Worm (Caenorhabditis elegans) whole organism, L4/young adult: ENCODE data around the gene srz-100.

Source experiments
- W03F9.2 ChIP-seq: fragments of 150-350 bp; optimal IDR thresholded peaks from 2 replicates; lab custom pipeline; 2014; ENCODE audit warnings: missing biosample characterization, missing genetic modification characterization
- dao-5 ChIP-seq: sonication (generic microtip); optimal IDR thresholded peaks from 2 replicates; lab custom pipeline; 2016; ENCODE audit warnings: missing genotype, missing genetic modification characterization, moderate library complexity, missing compliant biosample characterization
- him-1 ChIP-seq: sonication (generic microtip); optimal IDR thresholded peaks from 2 replicates; lab custom pipeline; 2016; ENCODE audit warnings: missing genotype, missing genetic modification reagents, missing genetic modification characterization, missing compliant biosample characterization

Gene srz-100

DNA sequence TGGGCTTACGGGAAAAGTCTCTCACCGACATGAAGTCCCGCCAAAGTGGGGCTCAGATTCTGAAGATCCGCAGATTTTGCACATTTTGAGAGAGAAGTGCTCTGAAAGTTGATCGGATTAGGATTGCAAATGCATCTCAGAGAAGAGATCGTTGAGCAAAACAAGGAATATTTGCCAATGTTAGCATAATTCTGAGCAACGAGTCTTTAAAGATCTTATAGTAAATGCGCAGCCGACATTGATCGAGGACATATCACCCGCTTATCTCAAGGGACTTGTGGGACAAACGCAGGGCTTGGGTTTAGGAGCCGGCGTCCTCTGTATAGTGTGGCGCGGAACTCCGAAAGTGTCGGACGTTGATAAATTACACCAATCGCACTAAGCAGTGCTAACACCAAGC is 8.0 kb upstream of the srz-100 start, which contains the start of gene nhr-112:
nhr-112 (minus strand) TSS at position 101 of the 400 bp plus-strand sequence.
- no peak for TF ChIP-seq him-1 (tag; lab: Kevin White, UChicago)

DNA sequence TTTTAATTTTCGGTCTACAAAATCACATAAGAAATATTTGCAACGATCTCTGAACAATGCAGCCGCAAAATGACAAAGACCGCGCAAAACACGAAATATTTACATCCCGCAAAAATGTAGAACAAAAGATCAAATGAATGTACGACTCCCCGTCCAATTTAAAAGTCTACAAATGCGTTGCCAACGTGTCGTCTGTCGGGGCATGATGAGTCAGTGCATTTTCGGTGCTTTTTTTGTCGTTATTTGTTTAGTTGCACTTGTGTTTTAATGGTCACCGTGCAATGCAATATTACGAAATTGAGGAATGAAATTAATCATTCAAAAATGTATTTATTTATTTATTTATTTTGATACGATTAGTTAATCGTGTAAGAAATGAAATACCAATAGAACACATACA is 7.1 kb upstream of the srz-100 start:
- TF ChIP-seq W03F9.2 = no peak
- no peak for TF ChIP-seq him-1 (tag; lab: Kevin White, UChicago)
- TF ChIP-seq dao-5 (tag; lab: Kevin White, UChicago) = no peak

DNA sequence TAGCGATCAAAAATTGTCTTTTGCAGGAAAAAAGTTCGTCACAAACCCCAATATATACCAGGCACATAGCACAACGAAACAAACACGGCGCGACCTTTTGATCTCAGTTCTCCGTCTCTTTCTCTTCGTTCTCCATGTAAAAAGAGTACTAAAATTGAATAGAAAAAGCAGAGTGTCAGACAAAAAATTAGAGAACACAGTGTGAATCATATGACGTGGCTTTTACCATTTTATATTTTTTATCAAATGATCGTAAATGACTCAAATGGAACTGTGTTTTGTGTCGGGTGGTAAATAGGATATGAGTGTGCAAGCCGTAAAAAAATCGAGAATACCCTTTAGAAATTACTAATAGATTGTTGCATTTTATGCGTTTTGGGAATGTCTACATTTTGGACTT is 5.7 kb upstream of the srz-100 start:
- no peak for TF ChIP-seq him-1 (tag; lab: Kevin White, UChicago)
- TF ChIP-seq W03F9.2 = peak; percentile 47

DNA sequence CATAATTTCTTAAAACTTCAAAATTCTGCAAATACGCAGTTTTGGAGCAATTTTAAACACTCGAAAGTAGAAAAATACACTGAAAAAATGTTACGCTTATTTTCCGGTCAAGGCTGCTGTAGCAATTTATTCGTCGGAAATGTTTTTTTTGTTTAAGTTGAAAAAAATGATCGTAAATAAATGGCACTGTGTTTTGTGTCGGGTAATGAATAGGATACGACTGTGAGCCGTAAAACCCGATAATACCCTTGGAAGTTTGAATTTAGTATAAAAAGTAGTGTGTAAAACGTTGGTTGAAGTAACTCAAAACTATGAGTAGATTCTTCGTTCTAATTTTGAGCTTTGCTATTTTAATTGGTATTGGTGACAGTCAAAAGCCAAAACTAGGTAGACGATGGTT is 4.8 kb upstream of the srz-100 start, which contains the start of gene T25E12.14:
T25E12.14 (plus strand) TSS at position 301 of the 400 bp plus-strand sequence.
- no peak for TF ChIP-seq dao-5 (tag; lab: Kevin White, UChicago)

DNA sequence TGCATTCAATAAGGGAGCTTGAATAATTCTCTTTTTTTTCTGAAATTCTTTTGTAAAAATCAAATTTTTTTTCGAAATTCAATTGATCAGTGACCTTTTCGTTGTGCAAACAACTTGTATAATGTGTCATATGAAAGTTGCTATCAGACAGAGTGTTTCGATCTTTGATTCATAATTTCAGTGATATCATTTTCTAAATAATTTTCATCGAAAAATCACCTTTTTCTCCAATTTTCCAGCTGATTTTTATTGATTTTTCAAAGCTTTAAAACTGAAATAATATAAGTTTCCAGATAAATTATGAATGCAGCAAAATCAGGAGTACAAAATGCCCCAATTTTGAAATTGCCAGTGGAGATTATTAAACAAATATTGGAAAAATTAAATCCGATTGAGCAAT is 3.3 kb upstream of the srz-100 start, which contains the start of gene fbxa-127:
fbxa-127 (plus strand) TSS at position 301 of the 400 bp plus-strand sequence.
- TF ChIP-seq dao-5 (tag; lab: Kevin White, UChicago) (no peak), him-1 (tag; lab: Kevin White, UChicago) (no peak), W03F9.2 (no peak)

DNA sequence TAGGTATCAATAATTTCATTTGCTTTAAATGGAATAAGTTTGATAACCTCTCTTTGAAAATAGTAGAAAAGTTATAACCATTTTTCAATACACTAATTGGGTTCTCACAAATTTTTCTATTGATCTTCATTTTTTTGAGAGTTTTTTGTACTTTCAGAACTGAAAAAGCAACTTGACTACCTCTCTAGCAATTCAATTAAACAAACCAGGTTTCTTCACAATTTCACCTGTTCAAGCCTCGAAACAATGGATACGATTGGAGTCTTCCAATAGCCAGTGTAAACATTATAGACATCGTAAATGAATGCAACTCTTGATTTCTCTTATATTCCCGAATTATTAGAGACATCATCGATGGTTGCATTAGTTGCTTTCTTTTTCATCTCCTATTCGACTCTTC is 1.7 kb upstream of the srz-100 start, which contains the start of gene srz-99:
srz-99 (plus strand) TSS at position 301 of the 400 bp plus-strand sequence.
- no peak for TF ChIP-seq dao-5 (tag; lab: Kevin White, UChicago)
- TF ChIP-seq W03F9.2 = no peak
- TF ChIP-seq him-1 (tag; lab: Kevin White, UChicago) = no peak

DNA sequence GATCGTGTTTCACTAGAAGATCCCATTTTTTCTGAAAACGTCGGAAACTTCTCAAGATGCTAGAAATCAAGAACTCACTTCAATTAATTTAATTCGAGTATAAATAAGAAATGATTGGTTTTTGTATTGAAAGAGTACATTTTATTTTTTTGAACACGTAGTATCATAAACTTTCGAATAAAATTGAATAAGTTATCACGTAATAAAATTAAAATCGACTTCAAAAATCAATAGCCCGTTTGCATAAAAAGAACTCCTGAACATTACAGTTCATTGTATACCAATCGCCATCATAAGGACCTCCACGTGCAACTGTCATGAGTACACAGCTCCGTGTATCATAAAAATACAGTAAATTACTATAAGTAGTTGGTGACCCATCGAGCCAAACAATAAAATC is 2.0 kb downstream of the srz-100 start, which contains the start of gene T25E12.16:
T25E12.16 (minus strand) TSS at position 101 of the 400 bp plus-strand sequence.
- TF ChIP-seq W03F9.2 = no peak
- TF ChIP-seq him-1 (tag; lab: Kevin White, UChicago) = no peak
- no peak for TF ChIP-seq dao-5 (tag; lab: Kevin White, UChicago)

DNA sequence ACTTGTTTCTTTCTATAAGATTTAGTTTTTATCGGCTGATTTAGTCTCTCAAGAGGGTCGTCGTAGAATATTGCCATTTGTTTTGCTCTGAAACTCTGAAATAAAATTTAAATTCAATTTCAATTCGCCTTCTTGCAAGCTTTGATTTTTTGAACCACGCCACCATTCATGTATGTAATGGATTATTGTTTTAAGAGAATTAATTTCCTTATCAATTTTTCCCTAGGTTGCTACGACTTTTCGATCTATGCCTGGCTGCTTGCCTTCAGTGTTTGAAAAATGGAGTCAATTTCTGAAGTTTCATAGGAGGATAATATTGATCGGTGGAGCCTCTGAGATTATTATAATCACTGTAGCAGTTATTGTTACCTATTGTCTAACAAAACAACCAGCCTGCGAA is 3.8 kb downstream of the srz-100 start, which contains the start of the genes clec-38 and clec-34:
clec-38 (minus strand) TSS at position 101 of the 400 bp plus-strand sequence.
clec-34 (plus strand) TSS at position 248 of the 400 bp plus-strand sequence.
- TF ChIP-seq W03F9.2 (no peak), him-1 (tag; lab: Kevin White, UChicago) (no peak), dao-5 (tag; lab: Kevin White, UChicago) (no peak)

DNA sequence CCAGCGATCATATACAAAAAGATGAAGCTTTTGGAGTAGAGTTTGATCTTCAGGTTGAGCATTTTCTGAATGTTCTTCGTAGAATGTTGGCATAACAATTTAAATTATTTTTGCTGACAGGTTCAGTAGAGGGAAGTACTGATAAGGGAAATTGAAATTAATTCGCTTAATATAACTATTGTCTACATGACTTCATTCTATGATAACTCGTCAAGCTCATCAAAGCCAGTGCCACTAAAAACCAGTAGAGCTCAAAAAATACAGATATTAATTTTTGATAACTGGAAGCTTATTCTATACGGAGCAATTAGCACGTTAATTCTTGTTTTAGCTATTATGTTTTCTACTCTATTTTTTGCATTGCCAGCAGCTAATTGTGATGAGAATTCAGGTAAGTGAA is 7.4 kb downstream of the srz-100 start, which contains the start of the genes clec-29 and clec-39:
clec-29 (minus strand) TSS at position 101 of the 400 bp plus-strand sequence.
clec-39 (plus strand) TSS at position 169 of the 400 bp plus-strand sequence.
- TF ChIP-seq W03F9.2 (no peak), him-1 (tag; lab: Kevin White, UChicago) (no peak), dao-5 (tag; lab: Kevin White, UChicago) (no peak)

DNA sequence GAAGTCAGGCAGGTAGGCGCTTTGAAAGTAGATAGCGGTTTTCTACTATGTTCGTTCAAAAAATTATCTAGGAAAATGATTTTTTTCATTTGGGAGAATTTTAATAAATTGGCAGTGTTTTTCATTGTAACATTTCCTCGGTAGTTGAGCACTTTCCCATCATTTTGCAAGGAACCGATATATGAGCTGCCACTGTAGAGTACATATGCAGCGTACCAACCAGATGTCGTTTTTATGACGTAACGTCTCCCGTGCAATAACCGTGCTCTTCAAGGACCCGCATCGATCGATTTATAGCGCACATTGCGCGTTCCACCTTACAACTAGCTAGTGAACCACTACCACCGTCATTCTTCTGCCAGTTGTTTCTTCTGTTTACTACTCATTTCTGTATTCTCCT is 10.4 kb downstream of the srz-100 start, which contains the start of gene T25E12.6:
T25E12.6 (plus strand) TSS at position 301 of the 400 bp plus-strand sequence.
- TF ChIP-seq dao-5 (tag; lab: Kevin White, UChicago) (no peak), him-1 (tag; lab: Kevin White, UChicago) (no peak), W03F9.2 (no peak)

DNA sequence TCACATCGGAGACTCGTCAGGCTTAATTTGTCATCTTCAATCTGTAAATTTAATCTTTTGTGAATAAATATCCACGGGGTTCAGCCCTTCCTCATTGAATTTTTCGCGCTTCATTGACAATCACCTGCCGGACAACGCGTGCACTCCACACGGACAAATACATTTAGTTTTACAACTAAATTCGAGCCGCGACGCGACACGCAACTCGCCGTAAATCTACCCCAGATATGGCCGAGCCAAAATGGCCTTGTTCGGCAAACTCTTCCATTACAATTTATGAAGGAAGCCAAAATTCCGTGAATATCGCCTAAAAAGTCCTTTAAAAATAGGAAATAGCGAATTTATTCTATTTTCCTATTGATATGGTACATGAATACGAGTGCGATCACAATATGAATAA is 13.1 kb downstream of the srz-100 start:
- TF ChIP-seq him-1 (tag; lab: Kevin White, UChicago) (no peak), W03F9.2 (no peak), dao-5 (tag; lab: Kevin White, UChicago) (no peak)

DNA sequence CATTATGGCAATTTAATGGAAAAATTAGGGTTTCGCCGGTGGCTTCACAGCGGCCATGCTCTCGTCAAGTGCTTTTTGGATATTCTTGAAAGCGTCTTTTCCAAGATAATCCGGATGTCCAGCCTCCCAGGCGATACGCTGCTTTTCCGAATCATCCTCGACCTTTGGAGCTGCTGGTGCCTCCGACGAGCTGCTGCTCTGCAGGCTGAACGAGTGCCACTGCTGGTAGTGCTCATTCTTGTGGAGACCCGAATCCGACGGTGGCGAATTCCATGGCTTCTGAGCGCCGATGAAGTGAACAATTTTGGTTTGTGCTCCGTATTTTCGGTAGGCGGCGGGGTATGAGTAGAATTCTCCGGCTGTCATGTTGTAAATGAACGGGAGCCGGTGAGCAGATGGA is 13.5 kb downstream of the srz-100 start:
- TF ChIP-seq dao-5 (tag; lab: Kevin White, UChicago) = no peak
- no peak for TF ChIP-seq him-1 (tag; lab: Kevin White, UChicago)
- no peak for TF ChIP-seq W03F9.2

DNA sequence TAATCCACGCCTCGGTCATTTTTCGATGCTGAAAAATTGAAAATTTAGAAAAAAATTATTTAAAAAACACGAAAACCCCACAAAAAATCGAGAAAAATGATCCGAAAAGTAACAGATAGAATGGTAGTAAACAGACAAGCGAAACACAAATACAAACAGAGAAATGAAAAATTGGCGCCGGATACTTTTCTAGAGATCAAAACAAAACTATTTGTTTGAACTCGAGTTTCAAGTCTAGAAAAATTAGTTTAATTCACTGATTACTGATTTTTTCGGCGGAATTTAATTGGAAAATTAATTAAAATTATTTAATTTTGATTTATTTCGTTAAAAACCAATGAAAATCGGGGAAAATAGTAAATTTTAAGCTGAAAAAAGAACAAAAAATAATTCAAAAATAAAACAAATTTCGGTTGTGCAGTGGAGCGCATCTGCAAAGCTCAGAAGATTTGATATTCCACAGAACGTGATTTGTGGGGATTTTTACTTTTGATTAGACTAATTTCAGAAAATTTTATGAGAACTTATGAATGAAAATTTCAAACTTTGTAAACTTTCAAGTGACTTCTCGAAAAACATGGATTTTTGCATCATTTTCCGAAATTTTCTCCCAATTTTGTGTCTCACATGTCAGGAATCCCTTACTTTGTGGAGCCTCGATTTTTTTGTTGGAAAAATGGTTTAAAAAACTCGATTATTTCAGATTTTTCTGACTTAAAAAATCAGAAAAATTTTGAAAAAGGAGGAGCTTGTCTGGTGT is 14.7 kb downstream of the srz-100 start, which contains the start of gene gyg-2:
gyg-2 (minus strand) TSS at position 28 of the 760 bp plus-strand sequence.
- TF ChIP-seq him-1 (tag; lab: Kevin White, UChicago) = no peak
- no peak for TF ChIP-seq W03F9.2
- TF ChIP-seq dao-5 (tag; lab: Kevin White, UChicago) = no peak

DNA sequence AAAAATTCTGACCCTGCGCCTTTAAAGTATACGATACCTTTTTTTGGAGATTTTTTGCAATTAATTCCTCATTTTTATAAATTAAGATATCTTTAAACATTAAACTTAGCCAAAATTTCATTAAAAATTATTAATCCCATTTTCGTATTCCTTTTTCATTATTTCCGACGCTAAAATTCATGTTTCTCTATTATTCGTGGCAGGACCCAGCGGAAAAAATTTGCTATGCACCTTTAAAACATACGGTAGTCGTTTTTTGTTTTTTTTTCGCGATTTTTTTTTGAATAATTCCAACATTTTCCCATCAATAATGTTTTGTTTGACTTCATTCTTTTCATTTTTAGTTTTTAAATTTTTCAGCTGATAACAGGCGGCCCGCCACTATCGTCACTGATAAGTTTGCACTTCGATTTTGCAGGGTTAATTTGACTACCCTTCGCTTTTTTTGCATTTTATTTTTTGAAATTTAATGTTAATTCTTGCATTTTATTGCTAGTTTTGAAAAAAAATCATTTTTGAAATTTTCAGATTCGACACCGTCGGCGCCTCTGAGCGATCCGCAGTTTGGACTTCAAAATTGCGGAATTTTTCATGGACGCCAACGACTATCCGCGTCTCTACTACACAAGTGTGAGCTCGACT is 15.5 kb downstream of the srz-100 start, which contains the start of gene dkf-2:
dkf-2 (plus strand) TSS at position 592 of the 642 bp plus-strand sequence.
- TF ChIP-seq dao-5 (tag; lab: Kevin White, UChicago) = no peak
- no peak for TF ChIP-seq W03F9.2
- no peak for TF ChIP-seq him-1 (tag; lab: Kevin White, UChicago)
